Worm (Caenorhabditis elegans) whole organism, L4 larva: Measurements from ENCODE around the gene cutl-12.

Experiments
- F49E8.2 ChIP-seq: sonication (generic microtip); optimal IDR thresholded peaks from 2 replicates; lab custom pipeline; 2016; ENCODE audit warnings: missing compliant biosample characterization, mild to moderate bottlenecking, missing genetic modification characterization, borderline replicate concordance
- aha-1 ChIP-seq: fragments of 150-350 bp; peaks from one replicate; lab custom pipeline; 2014; ENCODE audit warnings: missing biosample characterization, missing genetic modification characterization
- ces-1 ChIP-seq: fragments of 150-350 bp; sonication (generic microtip); optimal IDR thresholded peaks from 4 replicates; lab custom pipeline; 2014; ENCODE audit warnings: missing biosample characterization, missing genetic modification reagents, missing genetic modification characterization
- ctbp-1 ChIP-seq: fragments of 200-800 bp; sonication (Bioruptor generic); IDR thresholded peaks from 2 replicates; pipeline ENCODE4 v1.3.6; 2022; ENCODE audit warnings: missing genetic modification reagents, missing genetic modification characterization, missing compliant biosample characterization
- daf-19 ChIP-seq: fragments of 200-800 bp; sonication (Bioruptor generic); conservative IDR thresholded peaks from 2 replicates; pipeline ENCODE4 v1.3.6; 2022; ENCODE audit warnings: missing genetic modification characterization, missing compliant biosample characterization
- dmd-6 ChIP-seq: fragments of 200-800 bp; sonication (Bioruptor generic); IDR thresholded peaks from 2 replicates; pipeline ENCODE4 v1.3.6; 2022; ENCODE audit warnings: missing genetic modification reagents, missing genetic modification characterization, missing compliant biosample characterization
- dve-1 ChIP-seq: sonication (generic microtip); optimal IDR thresholded peaks from 2 replicates; lab custom pipeline; 2017; ENCODE audit warnings: antibody characterized with exemption, mild to moderate bottlenecking, missing genetic modification characterization, missing compliant biosample characterization; ENCODE audit not compliant: insufficient read depth
- fkh-10 ChIP-seq: fragments of 150-350 bp; optimal IDR thresholded peaks from 2 replicates; lab custom pipeline; 2014; ENCODE audit warnings: missing biosample characterization, missing genetic modification reagents, missing genetic modification characterization
- fos-1 ChIP-seq: fragments of 150-350 bp; optimal IDR thresholded peaks from 2 replicates; lab custom pipeline; 2014; ENCODE audit warnings: missing biosample characterization, missing genetic modification characterization
- gei-8 ChIP-seq: fragments of 200-800 bp; sonication (Bioruptor generic); optimal IDR thresholded peaks from 2 replicates; lab custom pipeline; 2018; ENCODE audit warnings: mild to moderate bottlenecking, missing genetic modification characterization, missing compliant biosample characterization
- hlh-11 ChIP-seq: fragments of 200-800 bp; sonication (Bioruptor generic); optimal IDR thresholded peaks from 2 replicates; lab custom pipeline; 2018; ENCODE audit warnings: mild to moderate bottlenecking, missing genetic modification characterization, missing compliant biosample characterization
- lin-1 ChIP-seq: fragments of 200-800 bp; sonication (Bioruptor generic); IDR thresholded peaks from 2 replicates; pipeline ENCODE4 v1.3.6; 2022; ENCODE audit warnings: missing genetic modification reagents, missing genetic modification characterization, missing compliant biosample characterization
- lin-39 ChIP-seq: fragments of 150-350 bp; optimal IDR thresholded peaks from 2 replicates; lab custom pipeline; 2014; ENCODE audit warnings: missing biosample characterization, missing genetic modification reagents, missing genetic modification characterization
- lsy-2 ChIP-seq, 2 experiments: fragments of 150-350 bp in 1 of 2; sonication (generic microtip) in 1 of 2; optimal IDR thresholded peaks; 2 replicates each; lab custom pipeline; 2014 to 2017; ENCODE audit warnings: missing biosample characterization in 2 of 2, missing genetic modification characterization in 2 of 2
- mdl-1 ChIP-seq, 2 experiments: fragments of 150-350 bp in 1 of 2; sonication (generic microtip) in 1 of 2; optimal IDR thresholded peaks; 2 replicates each; lab custom pipeline; 2014 to 2017; ENCODE audit warnings: missing biosample characterization in 2 of 2, missing genetic modification characterization in 2 of 2
- mep-1 ChIP-seq: fragments of 150-350 bp; sonication (generic microtip); optimal IDR thresholded peaks from 3 replicates; lab custom pipeline; 2014; ENCODE audit warnings: missing biosample characterization, missing genetic modification characterization
- mxl-2 ChIP-seq: fragments of 200-800 bp; sonication (Bioruptor generic); conservative IDR thresholded peaks from 2 replicates; pipeline ENCODE4 v1.3.6; 2022; ENCODE audit warnings: missing genetic modification reagents, missing genetic modification characterization, missing compliant biosample characterization
- nhr-102 ChIP-seq: sonication (generic microtip); optimal IDR thresholded peaks from 2 replicates; lab custom pipeline; 2016; ENCODE audit warnings: mild to moderate bottlenecking, missing genetic modification characterization, moderate library complexity, missing compliant biosample characterization
- nhr-111 ChIP-seq: fragments of 200-800 bp; sonication (Bioruptor generic); optimal IDR thresholded peaks from 2 replicates; lab custom pipeline; 2018; ENCODE audit warnings: mild to moderate bottlenecking, missing genetic modification characterization, missing compliant biosample characterization
- nhr-77 ChIP-seq: fragments of 150-350 bp; optimal IDR thresholded peaks from 2 replicates; lab custom pipeline; 2014; ENCODE audit warnings: missing biosample characterization, missing genetic modification characterization
- saeg-2 ChIP-seq: fragments of 200-800 bp; sonication (Bioruptor generic); IDR thresholded peaks from 2 replicates; pipeline ENCODE4 v1.3.6; 2022; ENCODE audit warnings: missing genetic modification reagents, missing genetic modification characterization, missing compliant biosample characterization
- skn-1 ChIP-seq: fragments of 150-350 bp; optimal IDR thresholded peaks from 2 replicates; lab custom pipeline; 2014; ENCODE audit warnings: missing biosample characterization, missing genetic modification characterization
- spr-3 ChIP-seq: fragments of 200-800 bp; sonication (Bioruptor generic); optimal IDR thresholded peaks from 2 replicates; lab custom pipeline; 2018; ENCODE audit warnings: mild to moderate bottlenecking, missing genetic modification characterization, missing compliant biosample characterization
- unc-130 ChIP-seq: sonication (generic microtip); optimal IDR thresholded peaks from 2 replicates; lab custom pipeline; 2016; ENCODE audit warnings: missing genetic modification reagents, missing genetic modification characterization, missing compliant biosample characterization
- unc-62 ChIP-seq, 3 experiments: fragments of 150-350 bp in 1 of 3; sonication (generic microtip); optimal IDR thresholded peaks in 2 of 3; peaks in 1 of 3; 1 replicate in 1 of 3; 2 replicates in 2 of 3; lab custom pipeline; 2014 to 2017; ENCODE audit warnings: missing biosample characterization in 3 of 3, missing genetic modification characterization in 3 of 3, missing genetic modification reagents in 3 of 3, missing genotype in 1 of 3
- vab-7 ChIP-seq: fragments of 200-800 bp; sonication (Bioruptor generic); IDR thresholded peaks from 2 replicates; pipeline ENCODE4 v1.3.6; 2022; ENCODE audit warnings: missing genetic modification reagents, missing genetic modification characterization, missing compliant biosample characterization
- zip-11 ChIP-seq: fragments of 200-800 bp; sonication (Bioruptor generic); IDR thresholded peaks from 2 replicates; pipeline ENCODE4 v1.3.6; 2022; ENCODE audit warnings: missing genetic modification characterization, missing compliant biosample characterization
- ztf-11 ChIP-seq: fragments of 150-350 bp; optimal IDR thresholded peaks from 2 replicates; lab custom pipeline; 2014; ENCODE audit warnings: missing biosample characterization, missing genetic modification characterization

The cutl-12 gene

DNA sequence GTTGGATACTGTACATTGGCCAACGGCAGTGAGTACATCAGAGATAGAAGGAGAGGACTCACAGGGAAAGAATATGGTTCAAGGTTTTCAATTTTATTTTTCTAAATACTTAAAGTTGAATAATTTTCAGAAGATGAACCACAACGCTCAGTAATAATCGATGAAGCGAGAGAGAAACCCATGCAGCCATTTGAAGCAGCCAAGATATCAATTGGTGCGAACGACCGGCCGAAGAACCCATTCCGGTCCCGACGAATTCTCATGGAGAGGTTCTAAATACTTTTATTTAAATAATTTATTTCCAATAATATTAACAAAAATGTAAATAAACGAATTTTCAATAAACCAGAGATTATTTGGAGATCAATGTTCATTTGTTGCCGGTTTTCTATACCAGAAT is 34.1 kb downstream of the cutl-12 start, which contains the start of gene pigg-1:
Gene pigg-1 (minus strand): TSS at position 101 of the 400 bp plus-strand sequence.
- no peak for TF ChIP-seq ztf-11
- no peak for TF ChIP-seq nhr-77 (tag; lab: Kevin White, UChicago)
- TF ChIP-seq aha-1 (tag; lab: Kevin White, UChicago) = peak; percentile 30
- TF ChIP-seq skn-1 (tag; lab: Kevin White, UChicago) = no peak
- TF ChIP-seq lin-39 (tag; lab: Kevin White, UChicago) = no peak
- TF ChIP-seq, all 104 proteins: peak for 1

DNA sequence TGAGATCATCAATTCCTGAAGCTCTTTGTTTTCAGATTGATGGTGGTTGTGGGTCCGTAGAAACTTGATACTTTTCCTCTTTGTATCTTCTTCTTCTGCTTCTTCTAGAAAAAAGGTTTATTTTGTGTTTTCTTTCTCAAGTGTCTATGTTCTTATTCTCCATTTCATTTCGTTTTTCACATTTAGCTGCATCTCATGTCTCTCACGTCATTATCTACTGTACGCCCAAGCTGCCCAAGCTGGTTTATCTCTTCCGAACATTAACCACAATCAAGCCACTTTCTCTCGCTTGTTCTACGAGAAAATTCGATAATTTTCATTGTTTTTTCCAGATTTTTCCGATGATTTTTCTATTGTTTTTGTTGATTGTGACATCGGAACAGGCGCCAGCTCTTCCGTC is 35.1 kb downstream of the cutl-12 start, which contains the start of gene F28C6.5:
Gene F28C6.5 (plus strand): TSS at position 301 of the 400 bp plus-strand sequence.
- TF ChIP-seq daf-19 = no peak
- TF ChIP-seq vab-7 (GFP tag; lab: Robert Waterston, UW) = no peak
- TF ChIP-seq gei-8 = no peak
- TF ChIP-seq unc-130 (GFP tag; lab: Kevin White, UChicago) = no peak
- TF ChIP-seq lin-1 (GFP tag; lab: Robert Waterston, UW) = no peak
- TF ChIP-seq ctbp-1 (GFP tag; lab: Robert Waterston, UW) = no peak
- TF ChIP-seq ces-1 = no peak

DNA sequence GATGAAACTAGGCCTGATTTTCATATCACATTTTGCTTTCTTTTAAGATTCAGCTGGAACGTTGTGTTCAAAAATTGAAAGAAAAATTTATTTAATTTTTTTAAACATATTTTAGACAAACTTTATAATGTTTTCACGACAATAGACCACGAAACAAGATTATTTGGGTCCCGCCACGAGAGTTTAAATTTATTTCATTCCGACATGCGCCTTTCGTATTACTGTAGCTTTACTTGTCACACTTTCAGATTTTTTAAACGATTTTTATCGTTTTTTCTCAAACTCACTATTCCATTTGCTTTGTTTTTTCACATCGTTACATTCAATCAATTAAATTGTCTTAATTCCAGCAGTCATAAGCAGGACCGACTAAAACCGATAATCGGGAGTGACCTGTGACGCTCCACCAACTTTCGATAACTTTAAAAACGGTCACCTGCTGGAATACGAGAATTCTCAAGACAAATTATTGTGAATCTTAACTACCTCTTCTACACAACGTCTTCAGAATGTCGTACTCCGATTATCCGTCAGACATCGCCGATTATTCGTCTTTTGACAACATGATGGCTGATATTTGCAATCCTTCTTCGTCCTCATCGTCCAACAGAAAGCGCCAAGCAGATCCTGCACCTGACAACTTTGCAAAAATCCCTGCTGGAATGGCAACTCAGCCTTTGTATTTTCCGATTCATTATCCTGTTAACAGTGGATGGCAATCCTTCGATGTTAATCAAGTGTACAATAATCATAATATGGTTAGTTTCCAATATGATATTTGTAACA is 40.3 kb downstream of the cutl-12 start, which contains the start of gene aptf-3:
Gene aptf-3 (plus strand): TSS at position 351 of the 786 bp plus-strand sequence.
- TF ChIP-seq unc-62 (GFP tag; optimal IDR thresholded peaks at IDR 0.05 in 1 of 2; lab: Kevin White, UChicago) (peak in 1 of 2 experiments; percentile 94), unc-62 (tag; optimal IDR thresholded peaks at IDR 0.05; lab: Kevin White, UChicago) (no peak), nhr-111 (no peak)

DNA sequence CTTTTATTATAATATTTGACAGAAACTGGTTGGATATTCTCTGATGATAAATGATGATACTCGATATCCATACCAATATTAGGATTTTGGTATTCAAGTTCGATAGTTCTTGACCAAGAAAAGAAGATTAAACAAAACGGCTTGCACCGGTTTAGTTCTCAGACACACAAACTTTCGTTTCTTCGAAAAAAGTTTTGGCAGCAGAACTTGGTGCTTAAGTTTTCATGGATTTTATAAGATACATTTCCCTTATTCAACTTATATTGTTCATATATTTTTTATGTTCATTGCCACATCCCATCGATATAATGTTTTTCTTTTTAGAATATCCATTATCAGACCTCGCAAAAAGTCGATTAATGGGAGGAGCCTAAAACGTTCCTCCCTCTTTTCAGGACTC is 43.6 kb downstream of the cutl-12 start, which contains the start of gene aptf-4:
Gene aptf-4 (plus strand): TSS at position 301 of the 400 bp plus-strand sequence.
- TF ChIP-seq nhr-102 (tag; lab: Kevin White, UChicago) = no peak
- no peak for TF ChIP-seq hlh-11 (tag; lab: Kevin White, UChicago)
- no peak for TF ChIP-seq F49E8.2
- TF ChIP-seq mdl-1 (tag; optimal IDR thresholded peaks at IDR 0.05; lab: Kevin White, UChicago) = no peak
- no peak for TF ChIP-seq saeg-2

DNA sequence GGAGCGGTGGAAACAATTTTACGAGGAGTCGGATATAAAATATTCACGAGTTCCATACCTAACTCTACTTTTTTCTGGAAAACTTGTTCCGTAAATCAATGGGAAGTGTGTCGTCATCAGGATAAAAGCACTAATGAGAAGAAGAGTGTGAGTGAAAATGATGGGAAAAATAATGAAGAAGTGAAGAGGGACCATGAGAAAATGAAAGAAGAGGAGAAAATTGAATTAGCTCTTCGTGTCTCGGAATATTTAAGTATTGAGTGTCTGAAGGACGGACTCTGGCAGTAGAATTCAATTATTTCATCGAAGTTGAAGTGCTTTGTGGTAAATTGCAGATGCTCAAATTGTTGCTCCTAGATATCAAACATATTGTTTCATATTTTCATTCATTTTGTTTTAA is 45.1 kb downstream of the cutl-12 start:
- TF ChIP-seq ces-1 = peak; percentile 85
- no peak for TF ChIP-seq zip-11 (GFP tag; lab: Robert Waterston, UW)
- TF ChIP-seq aha-1 (tag; lab: Kevin White, UChicago) = peak; percentile 53
- peak in 1 of 2 experiments; percentile 91 for TF ChIP-seq unc-62 (GFP tag; optimal IDR thresholded peaks at IDR 0.05 in 1 of 2; lab: Kevin White, UChicago)
- no peak for TF ChIP-seq unc-62 (tag; optimal IDR thresholded peaks at IDR 0.05; lab: Kevin White, UChicago)

DNA sequence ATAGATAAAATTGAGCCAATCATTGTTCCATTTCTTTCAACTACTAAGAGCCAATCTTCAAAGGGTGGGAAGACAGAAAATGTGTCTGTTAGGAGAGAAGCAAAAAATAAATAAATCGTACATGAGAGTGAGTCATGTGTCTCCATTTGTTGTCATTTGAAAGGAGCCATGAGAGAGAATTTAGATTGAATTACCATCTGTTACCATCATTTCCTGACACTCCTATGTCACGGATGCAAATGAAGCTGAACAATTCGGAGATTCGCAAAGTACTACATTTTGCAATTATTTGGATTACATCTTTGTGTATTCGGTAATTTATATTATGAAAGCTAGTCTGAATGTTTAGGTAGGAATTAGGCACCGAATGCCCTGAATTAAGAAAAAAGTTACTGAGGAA is 45.8 kb downstream of the cutl-12 start:
- TF ChIP-seq aha-1 (tag; lab: Kevin White, UChicago) (peak; percentile 41), mxl-2 (GFP tag; lab: Robert Waterston, UW) (no peak)
- TF ChIP-seq, all 104 proteins: peak for 1

DNA sequence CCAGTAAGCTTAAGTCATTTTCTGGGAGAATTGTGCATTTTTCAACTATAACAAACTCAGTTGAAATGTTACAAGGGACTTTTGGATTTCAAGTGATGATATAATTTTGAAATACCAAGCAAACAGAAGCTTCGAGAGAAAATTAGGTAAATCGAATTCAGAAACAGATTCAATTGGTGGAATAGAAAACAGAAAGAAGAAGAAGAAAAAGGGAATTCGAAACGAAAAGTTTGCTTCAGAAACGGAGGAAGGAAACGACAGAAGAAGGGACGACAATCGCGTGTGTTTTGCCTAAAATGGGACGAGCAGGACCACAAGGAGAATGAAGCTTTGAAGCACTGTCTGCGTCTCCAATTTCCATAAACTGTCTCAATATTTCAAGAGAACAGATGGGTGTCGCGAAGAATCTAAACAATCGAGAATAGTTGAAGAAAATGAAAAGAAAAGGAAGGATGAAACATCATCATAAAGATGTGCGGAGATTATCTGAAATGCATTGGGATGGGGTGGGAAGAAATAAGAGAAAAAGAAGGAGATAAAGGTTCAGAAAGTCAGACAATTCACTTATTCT is 46.5 kb downstream of the cutl-12 start:
- peak; percentile 8 to 14 for TF ChIP-seq lsy-2 (tag; optimal IDR thresholded peaks at IDR 0.05; lab: Kevin White, UChicago)
- peak; percentile 13 for TF ChIP-seq dve-1
- TF ChIP-seq fos-1 (tag; lab: Kevin White, UChicago) = no peak
- no peak for TF ChIP-seq spr-3 (GFP tag; lab: Kevin White, UChicago)
- no peak for TF ChIP-seq nhr-77 (tag; lab: Kevin White, UChicago)
- TF ChIP-seq ces-1 = peak; percentile 86
- peak; percentile 94 for TF ChIP-seq aha-1 (tag; lab: Kevin White, UChicago)
- peak; percentile 26 for TF ChIP-seq fkh-10 (GFP tag; lab: Kevin White, UChicago)
- no peak for TF ChIP-seq dmd-6 (GFP tag; lab: Robert Waterston, UW)
- no peak for TF ChIP-seq mep-1 (tag; lab: Kevin White, UChicago)
- TF ChIP-seq unc-62 (GFP tag; optimal IDR thresholded peaks at IDR 0.05 in 1 of 2; lab: Kevin White, UChicago) = peak in 1 of 2 experiments; percentile 85
- TF ChIP-seq unc-62 (tag; optimal IDR thresholded peaks at IDR 0.05; lab: Kevin White, UChicago) = no peak
